Fruit fly (Drosophila melanogaster) S2 (cell line): ENCODE results near the gene Ccdc39.

ENCODE experiments used
- CG8478 ChIP-seq: fragments of >200 bp; optimal IDR thresholded peaks from 2 replicates; lab custom pipeline; 2018
- CTCF ChIP-seq, 2 experiments: fragments of >200 bp; optimal IDR thresholded peaks; 2 replicates each; lab custom pipeline; 2018

Gene Ccdc39

DNA sequence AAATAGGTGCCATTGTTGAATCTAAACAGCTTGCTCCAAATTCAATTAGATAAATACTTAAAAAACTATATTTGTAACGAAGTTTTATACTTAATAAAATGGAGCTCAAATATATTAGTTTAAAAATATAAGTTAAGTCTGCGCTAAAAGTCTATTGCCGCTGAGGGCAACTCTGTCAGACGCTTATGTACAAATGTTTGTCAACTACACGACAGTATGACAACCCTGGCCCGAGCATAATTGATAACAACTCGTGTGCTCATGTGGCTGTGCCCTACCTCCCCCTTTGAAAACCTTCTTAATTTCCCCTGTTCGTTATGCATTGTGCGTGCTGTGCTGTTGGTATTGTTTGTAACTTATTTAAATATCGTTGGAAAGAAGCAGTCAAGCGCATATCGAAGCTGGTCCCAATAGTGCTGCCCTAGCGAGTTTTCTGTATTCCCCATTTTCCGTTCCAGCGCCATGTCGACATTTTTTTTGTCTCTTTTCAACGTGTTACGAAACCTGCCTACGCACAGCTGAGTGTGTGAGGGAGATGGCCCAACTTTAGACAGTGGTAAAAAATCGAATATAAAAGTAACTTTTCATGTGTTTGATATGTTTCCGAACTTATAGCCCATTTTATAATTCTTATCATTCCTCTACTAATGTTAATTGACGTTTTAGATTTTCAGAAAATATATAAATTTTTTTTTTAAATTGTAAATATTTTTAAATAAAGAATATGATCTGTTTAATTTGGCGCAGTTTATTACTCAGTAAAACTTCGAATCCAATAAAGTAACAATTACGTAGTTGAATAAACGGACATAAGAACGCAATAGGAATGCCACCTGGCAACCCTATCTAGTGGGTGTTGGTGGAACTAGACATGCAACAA is 20.5 kb upstream of the Ccdc39 start:
- no peak for TF ChIP-seq CTCF (optimal IDR thresholded peaks at IDR 0.05; lab: Kevin White, UChicago)
- TF ChIP-seq CG8478 (lab: Kevin White, UChicago), result no peak

DNA sequence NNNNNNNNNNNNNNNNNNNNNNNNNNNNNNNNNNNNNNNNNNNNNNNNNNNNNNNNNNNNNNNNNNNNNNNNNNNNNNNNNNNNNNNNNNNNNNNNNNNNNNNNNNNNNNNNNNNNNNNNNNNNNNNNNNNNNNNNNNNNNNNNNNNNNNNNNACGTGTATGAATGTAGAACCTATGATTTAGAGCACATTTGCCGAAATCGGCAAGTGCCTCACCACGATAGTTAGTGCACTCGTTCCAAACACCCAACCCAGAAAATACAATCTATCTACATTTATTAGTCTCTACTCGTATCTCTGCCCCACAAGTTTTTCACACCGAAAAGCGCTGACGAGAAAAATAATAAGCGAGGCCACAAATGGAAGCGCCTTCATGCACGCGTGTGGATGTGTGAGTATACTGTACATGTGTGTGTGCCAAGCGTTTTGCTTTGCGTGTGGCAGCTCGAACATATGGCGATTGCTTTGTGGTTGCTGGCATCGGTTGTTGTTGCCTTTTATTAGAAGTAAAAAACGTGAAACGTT is 19.7 kb upstream of the Ccdc39 start:
- TF ChIP-seq CTCF (optimal IDR thresholded peaks at IDR 0.05; lab: Kevin White, UChicago) (no peak), CG8478 (lab: Kevin White, UChicago) (no peak)

DNA sequence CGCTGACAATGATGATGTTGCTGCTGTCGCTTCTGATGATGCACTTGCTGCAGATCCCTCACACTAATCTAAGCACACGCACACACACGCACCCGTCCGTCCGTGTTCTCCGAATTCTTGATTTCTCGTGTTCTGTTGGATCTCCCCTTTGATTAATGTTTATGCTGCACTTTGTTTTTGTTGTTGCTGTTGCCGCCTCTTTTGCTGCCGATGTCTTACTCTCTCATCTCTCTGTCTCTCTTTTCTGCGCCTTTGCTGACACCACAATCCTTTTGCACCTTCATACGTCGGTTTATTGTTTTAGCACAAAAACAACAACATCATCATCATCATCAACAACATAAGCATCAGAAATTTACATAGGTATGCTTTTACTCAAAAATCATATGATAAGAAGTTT is 13.5 kb upstream of the Ccdc39 start:
- TF ChIP-seq CTCF (optimal IDR thresholded peaks at IDR 0.05; lab: Kevin White, UChicago) (no peak), CG8478 (lab: Kevin White, UChicago) (no peak)

DNA sequence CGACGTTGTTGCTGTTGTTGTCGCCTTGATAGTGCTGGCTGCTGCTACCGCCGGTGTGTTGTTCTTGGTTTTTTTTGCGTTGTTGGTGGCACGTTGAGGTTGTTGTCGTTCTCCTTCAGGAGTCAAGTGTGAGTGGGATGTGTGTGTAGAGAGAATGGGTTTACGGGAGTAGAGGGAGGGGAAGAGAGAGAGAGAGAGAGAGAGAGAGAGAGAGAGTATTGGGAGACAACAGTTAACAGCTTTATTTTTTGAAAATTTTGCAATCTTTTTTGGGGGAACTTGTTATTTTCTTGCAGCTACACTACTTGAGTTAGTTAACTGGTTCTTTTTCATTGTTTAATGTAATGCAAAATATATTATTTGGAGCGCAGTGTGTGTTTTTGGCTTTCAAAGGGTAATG is 13.1 kb upstream of the Ccdc39 start:
- TF ChIP-seq CG8478 (lab: Kevin White, UChicago) (no peak), CTCF (optimal IDR thresholded peaks at IDR 0.05; lab: Kevin White, UChicago) (no peak)

DNA sequence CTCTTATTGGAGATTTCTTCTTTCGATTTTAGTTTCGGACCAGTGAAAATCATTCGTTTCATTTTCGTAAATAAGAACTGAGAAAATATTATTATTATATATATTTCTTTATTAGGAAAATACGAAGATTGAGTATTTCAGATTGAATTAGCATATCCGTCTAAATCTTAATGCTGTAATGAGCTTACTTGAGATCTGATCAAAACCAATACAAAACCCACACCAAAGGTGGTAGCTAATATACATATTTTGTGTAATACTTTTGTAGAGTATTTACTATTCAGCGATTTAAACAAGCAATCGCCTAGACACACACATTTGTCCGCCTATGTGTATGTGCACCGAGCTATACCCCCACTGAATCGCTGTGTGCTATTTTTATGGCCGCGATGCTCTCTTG is 3.8 kb downstream of the Ccdc39 start:
- TF ChIP-seq CG8478 (lab: Kevin White, UChicago) (no peak), CTCF (optimal IDR thresholded peaks at IDR 0.05; lab: Kevin White, UChicago) (no peak)

DNA sequence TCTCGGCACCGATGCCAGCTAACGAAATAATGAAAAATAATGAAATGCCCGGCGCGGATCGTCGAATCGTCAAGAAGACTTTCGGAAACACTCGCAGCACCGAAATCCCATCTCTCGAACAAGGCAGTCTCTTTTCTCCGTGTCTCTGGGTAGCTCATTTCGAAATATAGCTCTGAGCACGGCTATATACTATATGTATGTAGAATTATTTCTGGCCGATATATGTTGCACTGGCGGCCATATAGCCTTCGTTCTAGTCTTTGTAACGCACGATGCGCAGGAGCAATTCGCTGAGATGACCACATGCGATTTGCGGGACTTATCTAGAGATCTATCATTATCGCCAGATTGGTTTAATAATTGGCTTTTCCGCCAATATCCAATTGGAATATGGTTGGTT is 4.3 kb downstream of the Ccdc39 start, which contains the start of gene CG14655:
Gene CG14655, minus strand, starts transcription at position 41 of the 400 bp plus-strand sequence.
- TF ChIP-seq CTCF (optimal IDR thresholded peaks at IDR 0.05; lab: Kevin White, UChicago), result no peak
- no peak for TF ChIP-seq CG8478 (lab: Kevin White, UChicago)

DNA sequence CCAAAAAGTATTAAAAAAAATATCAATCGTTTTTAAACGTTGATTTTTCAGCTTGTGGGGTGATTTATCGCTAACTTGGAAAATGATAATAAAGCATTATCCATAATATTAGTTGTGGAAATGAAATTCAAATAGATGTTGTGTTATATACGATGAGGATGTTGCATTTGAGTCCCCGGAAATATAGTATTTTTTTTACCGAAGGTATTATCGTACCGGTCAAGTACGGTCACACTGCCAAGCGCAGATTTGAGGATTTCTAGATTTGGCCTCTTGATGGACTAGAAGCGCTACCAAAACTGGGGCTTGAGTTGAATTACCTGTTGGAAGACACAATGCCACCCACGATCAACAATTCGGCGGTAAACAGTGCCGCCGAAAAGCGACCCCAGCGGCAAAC is 9.2 kb downstream of the Ccdc39 start:
- TF ChIP-seq CTCF (optimal IDR thresholded peaks at IDR 0.05; lab: Kevin White, UChicago) (no peak), CG8478 (lab: Kevin White, UChicago) (no peak)

DNA sequence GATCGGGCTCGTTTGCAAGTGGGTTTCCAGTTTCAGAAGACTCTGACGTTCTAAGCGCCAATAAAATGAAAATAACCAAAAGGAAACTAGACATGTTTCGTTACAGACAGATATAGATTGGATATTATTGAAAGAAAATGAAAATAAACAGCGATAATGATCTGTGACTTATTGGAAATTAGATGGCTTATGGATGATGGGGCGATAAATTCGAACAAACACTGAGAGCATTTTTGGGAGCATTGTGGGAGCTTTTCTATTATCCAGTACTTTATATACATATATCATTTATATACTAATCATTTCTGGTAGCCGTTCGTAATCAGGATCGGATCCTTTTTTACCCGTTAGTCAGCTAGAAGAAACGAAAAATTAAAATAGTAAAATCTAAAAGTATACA is 9.6 kb downstream of the Ccdc39 start, which contains the start of gene CG44088:
Gene CG44088, minus strand, starts transcription at position 101 of the 400 bp plus-strand sequence.
- TF ChIP-seq CG8478 (lab: Kevin White, UChicago), result no peak
- TF ChIP-seq CTCF (optimal IDR thresholded peaks at IDR 0.05; lab: Kevin White, UChicago), result no peak

DNA sequence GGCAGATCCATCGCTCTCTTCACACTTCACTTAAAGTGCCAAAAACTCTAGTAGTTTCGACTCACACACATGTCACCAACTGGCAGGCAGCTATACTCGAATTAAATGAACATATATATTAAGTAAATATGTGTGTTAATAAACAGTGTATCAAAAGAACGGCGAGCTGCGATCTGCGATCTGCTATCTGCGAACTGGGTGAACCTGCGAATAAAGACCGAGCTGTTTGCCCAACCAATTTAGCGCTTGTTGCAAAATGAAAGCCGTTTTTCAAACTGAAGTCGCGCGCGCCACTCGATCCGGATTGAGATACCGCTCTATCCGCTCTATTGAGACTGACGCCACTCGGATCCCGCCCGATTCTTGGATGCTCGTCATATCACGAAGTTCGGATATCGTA is 11.4 kb downstream of the Ccdc39 start, which contains the start of gene CG44098:
Gene CG44098, minus strand, starts transcription at position 101 of the 400 bp plus-strand sequence.
- no peak for TF ChIP-seq CTCF (optimal IDR thresholded peaks at IDR 0.05; lab: Kevin White, UChicago)
- TF ChIP-seq CG8478 (lab: Kevin White, UChicago), result no peak

DNA sequence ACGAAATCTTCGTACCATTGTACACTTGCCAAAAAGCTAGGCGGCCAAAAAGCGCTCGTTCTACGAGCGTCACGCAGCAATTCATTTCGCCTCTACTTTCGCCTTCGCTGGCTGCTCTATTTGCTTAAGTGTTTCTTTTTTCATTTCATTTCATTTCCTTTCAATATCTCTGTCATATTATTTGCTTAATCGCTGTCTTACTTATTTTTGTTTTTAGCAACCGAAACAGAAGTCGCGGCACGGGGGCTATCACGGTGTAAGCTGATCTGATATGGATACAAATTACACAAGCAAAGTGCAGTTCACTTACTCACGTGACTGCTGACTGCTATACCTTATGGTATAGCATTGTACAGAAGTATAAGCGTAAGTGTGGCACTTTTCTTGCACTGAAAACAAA is 13.2 kb downstream of the Ccdc39 start:
- TF ChIP-seq CG8478 (lab: Kevin White, UChicago) (no peak), CTCF (optimal IDR thresholded peaks at IDR 0.05; lab: Kevin White, UChicago) (no peak)

DNA sequence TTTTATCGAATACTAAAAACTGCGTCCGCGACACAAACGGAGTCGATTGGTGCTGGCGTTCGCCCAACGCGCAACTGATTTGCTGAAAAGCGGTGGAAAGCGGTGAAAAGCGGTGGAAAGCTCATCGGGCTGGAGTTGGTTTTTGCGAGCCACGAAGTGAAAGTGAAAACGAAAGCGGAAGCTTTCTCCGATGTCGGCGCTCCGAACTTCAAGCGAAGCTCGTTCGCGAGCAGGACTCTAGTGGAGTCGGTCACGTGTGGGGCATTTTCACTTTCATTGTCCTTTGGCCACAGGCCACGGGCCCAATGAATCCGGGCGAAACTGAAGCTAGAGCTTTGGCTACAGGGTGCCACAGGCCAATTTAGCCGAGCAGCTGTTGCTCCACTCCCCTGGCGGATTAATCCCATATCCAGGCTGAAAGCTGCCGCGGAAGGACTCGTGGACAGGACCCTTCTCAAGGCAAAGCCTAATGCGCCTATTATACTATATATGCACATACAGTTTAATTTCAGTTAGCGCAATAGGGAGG is 15.7 kb downstream of the Ccdc39 start:
- TF ChIP-seq CTCF (optimal IDR thresholded peaks at IDR 0.05; lab: Kevin White, UChicago) (no peak), CG8478 (lab: Kevin White, UChicago) (no peak)

DNA sequence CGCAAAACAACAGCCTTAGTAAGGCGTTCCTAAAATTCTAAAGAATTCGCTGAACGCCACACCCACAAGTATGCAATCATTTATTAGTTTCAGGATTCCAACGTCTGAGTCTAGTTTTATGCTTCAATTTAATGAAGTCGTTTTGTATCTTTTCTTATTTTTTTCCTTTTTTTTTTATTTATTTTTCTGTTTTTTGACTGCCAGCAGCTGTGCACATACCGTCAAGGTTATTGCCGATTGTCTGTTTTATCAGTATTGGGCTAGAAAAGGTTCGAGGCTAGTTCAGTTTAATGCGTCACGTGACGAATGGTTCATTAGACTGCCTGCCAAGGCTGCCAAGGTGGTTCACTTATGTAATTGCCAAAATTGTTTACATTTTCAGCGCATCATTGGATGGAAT is 23.1 kb downstream of the Ccdc39 start:
- TF ChIP-seq CG8478 (lab: Kevin White, UChicago), result no peak
- TF ChIP-seq CTCF (optimal IDR thresholded peaks at IDR 0.05; lab: Kevin White, UChicago), result no peak

DNA sequence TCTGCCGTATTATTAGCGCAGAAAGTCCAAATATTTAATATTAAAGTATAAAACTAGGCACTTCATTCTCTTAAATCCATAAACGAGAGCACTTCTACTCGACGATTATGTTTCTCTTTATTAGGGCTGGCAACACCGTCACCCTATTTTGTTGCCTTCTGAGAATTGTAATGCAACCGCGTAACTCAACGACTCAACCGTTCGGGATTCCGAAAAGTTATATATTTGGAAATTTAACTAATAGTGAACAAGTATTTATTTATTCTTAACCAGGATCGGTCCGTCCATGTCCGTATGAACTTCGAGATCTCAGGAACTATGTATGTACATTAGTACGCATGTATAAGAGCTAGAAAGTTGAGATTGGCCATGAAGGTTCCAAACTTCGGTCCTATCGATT is 34.8 kb downstream of the Ccdc39 start, which contains the start of gene atms:
Gene atms, plus strand, starts transcription at position 301 of the 400 bp plus-strand sequence.
- TF ChIP-seq CTCF (optimal IDR thresholded peaks at IDR 0.05; lab: Kevin White, UChicago), result no peak
- TF ChIP-seq CG8478 (lab: Kevin White, UChicago), result no peak

DNA sequence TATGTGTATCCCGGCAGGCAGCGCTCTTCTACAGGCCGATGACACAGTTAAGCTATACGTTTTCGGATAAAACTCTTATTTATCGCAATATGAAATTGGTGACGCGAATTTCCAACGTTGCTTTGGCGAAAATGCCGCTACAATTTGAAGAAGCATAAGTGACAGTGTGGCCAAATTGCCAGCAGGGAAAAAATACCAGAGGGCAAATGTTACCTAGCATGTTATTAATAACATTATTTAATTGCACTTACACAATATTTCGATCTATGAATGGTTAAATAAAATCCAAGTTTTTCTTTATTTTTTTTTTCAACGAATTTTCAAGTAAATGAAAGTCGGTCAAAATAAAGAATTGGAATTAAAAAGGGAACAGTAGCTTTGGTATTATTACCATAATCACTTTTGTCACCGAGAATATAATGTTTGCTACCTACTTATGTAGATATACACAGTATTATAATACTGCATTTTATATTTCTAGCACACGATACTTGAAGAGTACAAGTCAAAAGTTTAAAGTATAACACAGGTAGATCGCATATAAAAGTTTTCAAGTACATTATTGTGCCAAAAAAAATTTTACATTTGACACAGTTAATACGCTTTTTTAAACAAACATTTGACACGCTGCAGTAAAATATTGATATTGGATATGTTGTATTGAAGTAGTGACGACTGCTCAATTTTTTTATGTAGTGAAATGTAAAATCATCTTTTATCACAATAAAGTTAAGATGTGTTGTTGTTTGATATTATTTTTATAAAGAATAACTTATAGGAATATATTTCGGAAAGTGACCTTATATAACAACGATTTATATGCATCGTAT is 35.4 kb downstream of the Ccdc39 start, which contains the start of gene tacc:
Gene tacc, minus strand, starts transcription at position 169 of the 830 bp plus-strand sequence.
- TF ChIP-seq CG8478 (lab: Kevin White, UChicago), result no peak
- TF ChIP-seq CTCF (optimal IDR thresholded peaks at IDR 0.05; lab: Kevin White, UChicago), result no peak
